Fruit fly (Drosophila melanogaster): Measurements from ENCODE around the gene CG44001.

CG44001 gene

DNA sequence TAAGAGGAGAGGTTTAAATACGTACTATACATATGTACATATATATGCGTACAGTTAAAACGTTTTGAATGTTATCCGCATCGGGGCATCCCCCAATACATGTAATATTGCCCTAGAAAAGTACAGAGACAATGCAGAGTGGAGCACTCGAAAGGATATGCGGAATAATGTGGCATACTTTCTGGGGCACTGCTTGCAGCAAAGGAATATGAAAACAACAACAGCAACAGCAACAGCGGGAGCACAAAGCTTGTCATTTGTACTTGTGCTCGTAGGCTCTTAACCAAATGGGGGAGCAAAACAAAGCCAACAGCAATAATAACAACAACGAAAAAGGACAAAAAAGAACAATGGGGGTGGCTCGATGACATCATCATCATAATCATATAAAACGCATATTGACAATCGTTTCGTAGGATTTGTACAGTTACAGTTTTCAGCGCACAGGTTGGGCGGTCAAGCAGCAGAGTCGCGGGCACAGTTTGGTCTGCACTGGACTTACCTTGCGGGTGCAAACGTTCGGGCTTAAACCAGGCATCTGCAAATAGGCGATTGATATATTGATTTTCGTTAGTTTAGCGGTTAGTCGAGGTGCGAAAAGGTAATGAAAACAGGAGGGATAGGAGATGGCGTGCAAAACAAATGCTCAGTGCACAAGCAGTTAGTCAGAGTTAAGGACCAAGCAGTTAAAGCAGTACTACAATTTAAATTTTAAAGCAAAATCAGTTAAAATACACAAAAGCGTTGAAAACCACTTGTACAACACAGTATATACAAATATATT, 39.2 kb upstream of the CG44001 start:
- no peak for TF ChIP-seq CG17801 (GFP tag; optimal IDR thresholded peaks at IDR 0.05; ENCODE audit: partially characterized antibody)

DNA sequence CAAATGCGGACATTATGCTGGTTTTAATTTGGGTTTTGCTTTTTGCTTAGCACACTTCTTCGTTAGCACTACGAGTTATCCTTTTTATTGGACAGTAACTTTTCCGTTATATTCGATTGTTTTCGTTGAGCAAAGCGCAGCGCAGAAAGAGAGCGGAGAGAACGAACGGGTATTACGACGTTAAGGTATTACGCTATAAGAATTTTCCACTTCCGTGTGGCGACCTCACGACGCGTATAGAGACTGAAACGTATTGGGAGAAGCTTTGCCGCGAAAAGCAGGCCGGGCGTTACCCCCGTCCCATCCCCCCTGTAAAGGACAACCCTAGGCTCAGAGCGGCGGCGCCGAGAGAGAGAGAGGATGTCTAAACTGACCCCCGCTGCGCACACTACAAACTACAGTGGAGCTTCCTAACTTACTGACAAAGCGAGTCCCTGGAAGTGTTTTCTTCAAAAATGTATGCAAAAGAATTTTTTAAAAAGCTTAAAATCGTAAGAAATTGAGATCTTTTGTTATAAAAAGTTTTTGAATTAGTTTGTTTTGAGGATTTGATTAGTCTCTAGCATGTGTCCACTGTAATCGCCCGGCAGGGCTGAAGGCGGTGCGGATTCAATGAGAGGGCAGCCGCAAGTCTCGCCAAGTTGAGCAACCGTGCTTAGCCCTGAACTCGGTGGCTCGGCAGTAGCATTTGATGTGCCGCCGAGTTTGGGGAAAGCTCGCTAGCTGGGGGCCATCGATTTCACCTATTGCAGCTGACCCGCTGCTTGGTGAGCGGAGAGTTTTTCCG, 38.2 kb upstream of the CG44001 start:
- peak; percentile 87 for TF ChIP-seq CG17801 (GFP tag; optimal IDR thresholded peaks at IDR 0.05; ENCODE audit: partially characterized antibody)

DNA sequence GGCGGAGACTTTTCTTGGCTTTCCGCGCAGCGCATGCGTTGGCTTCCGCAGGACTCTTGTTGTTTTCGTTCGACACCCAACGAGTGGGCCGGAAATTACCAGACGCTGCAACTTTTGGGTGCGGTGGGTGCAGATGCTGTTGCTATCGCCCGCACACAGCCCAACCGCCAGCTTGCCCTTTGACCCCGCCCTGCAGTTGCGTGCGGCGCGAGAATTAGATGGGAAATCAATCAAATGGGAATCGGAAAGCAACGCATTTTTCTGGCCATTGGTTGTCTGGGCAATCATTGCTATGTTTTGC, 37.7 kb upstream of the CG44001 start:
- TF ChIP-seq CG17801 (GFP tag; optimal IDR thresholded peaks at IDR 0.05; ENCODE audit: partially characterized antibody) = no peak

DNA sequence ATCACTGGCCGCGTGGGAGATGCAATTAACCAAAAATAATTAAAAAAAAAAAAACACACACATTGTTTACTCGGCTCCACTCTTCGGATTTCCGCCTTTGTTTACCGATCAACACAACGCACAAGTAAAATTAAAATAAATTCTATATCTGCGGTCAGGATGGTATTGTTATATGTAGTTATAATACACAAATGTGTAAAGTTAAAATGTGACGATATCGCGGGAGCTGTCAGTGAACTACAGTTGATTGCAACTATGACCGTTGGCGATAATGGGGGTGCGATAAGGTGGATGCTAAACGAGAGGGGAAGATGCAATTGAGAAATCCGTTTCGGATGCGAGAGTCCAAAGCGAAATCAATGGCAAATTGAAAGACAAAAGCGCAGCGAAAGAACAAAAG, 36.7 kb upstream of the CG44001 start:
- no peak for TF ChIP-seq CG17801 (GFP tag; optimal IDR thresholded peaks at IDR 0.05; ENCODE audit: partially characterized antibody)

DNA sequence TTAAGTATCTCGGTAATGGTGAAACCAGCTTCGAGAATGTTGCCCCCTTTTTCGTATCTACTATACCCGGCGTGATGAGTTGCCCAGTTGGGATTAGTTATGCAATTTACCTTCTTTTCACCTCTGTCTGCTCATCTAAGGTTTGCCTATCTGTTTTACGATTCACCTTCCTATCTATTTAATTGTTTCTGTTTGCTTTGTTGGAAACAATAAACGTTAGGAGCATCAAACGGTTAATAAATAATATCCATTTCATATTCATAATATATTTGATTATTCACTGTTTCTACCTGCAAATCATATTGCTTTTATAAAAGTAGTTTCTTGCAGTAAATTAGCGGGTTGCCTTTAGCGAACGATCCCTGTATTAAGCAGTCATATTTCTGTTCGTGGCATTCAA, 35.8 kb upstream of the CG44001 start:
- TF ChIP-seq CG17801 (GFP tag; optimal IDR thresholded peaks at IDR 0.05; ENCODE audit: partially characterized antibody) = peak; percentile 52

DNA sequence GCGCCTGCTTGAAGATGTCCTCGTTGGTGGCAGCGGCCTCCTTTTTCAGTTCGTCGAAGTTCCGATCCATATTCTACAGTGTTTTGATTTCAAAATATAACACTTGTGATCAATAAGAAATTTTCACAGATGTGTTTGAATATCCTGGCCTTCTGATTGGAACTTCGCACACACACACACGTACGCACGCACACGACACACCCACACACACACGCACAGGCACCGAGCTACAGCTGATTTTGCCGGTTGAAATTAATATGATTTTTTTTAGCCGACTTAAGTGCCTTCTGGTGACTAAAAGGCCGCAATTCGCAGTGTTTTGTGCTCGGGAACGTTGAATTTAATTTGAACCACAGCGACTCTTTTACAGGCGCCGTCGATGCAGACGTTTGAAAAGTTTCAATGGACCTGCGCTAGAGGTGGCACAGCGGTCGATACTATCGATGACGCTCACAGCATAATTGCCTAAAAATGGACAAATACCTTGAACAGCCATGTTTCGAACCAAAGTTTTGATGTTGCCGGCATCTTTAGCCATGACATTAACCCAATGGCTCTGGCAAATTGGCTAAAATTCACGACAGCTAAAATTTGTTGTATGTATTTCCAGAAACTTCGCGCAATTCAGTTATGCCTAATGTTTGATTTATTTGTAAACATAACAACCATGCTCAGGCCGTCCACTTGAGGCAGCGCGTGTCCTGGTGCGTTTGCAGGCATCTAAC, 33.6 kb upstream of the CG44001 start, which contains the start of gene Rtnl1:
Gene Rtnl1, minus strand, starts transcription at position 415 of the 725 bp plus-strand sequence.
- peak; percentile 42 for TF ChIP-seq CG17801 (GFP tag; optimal IDR thresholded peaks at IDR 0.05; ENCODE audit: partially characterized antibody)

DNA sequence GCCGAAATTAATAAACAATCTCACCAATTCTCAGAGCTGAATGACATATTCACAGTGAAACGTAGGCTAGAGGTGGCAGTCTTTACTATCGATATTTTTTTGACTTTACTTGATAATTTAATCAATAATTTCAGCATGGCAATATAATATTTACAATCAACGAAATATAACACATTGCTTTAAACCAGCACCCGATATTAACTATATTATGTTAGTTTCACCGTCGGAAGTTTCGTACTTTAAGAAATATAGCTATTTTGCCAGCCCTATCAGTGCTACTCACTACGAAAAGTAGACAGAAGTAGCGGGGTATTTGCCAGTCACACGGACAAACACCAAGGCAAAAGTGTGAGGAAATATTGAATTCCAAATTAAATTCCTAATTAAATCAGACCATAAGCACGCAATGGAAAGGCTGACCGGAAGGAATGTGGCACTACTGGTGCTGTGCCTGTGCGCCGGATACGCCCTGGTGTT, 32.2 kb upstream of the CG44001 start, which contains the start of the genes CG31917, Tfb5 and SelT:
Gene CG31917, minus strand, starts transcription at position 51 of the 477 bp plus-strand sequence.
Gene Tfb5, minus strand, starts transcription at position 51 of the 477 bp plus-strand sequence.
Gene SelT, plus strand, starts transcription at position 139 of the 477 bp plus-strand sequence.
- TF ChIP-seq CG17801 (GFP tag; optimal IDR thresholded peaks at IDR 0.05; ENCODE audit: partially characterized antibody) = peak; percentile 73

DNA sequence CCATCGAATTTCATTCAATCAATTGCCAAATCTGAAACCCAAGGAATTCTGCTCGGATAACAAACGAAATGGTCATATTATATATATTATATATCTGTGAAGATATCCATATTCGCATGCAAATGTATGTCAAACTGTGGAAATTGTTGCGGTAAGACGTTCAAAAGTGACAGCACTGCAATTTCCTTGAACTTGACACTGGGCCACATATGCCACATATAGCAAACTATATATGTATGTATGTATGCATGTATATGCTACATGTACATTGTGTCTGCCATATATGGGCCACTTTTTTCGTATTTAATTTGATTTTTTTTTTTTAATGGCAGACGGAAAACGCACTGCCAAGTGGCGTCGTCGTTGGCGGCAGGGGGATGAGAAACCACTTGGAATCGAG, 22.6 kb upstream of the CG44001 start:
- no peak for TF ChIP-seq CG17801 (GFP tag; optimal IDR thresholded peaks at IDR 0.05; ENCODE audit: partially characterized antibody)

DNA sequence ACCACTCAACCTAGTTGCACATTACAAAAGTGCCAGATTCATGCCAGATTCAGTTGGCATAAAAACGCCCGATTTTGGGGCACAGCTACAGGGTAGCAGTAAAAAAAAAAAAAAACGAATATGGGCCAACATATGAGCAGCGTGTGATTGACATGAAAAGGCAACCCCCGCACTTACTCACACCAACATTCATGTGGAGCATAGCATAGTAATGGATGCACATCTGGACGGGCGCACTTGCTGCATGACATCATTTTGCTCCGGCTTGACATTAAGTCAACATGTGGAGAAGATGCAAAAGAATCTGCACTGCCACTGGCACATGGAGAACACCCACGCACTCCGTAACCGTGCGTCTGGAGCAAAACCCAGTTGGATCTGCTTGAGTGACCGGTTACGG, 20.5 kb upstream of the CG44001 start:
- no peak for TF ChIP-seq CG17801 (GFP tag; optimal IDR thresholded peaks at IDR 0.05; ENCODE audit: partially characterized antibody)

DNA sequence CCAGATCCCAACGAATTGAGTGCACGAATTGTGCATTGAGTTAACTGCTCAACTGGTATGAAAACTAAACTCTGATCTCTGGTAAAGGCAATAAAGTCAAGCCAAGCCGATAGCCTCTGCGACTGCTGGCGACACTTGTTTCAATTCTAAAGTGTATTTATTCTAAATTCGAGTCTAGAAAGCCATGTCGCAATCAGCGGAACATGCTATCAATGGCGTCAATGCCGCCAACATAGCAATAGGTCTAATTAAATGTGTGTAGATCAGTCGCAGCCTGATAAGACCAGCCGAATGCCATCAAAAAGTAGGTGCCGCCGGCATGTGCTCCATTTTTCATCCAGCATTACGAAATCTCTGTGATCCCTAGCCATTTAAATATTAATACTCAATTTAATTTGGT, 17.5 kb upstream of the CG44001 start:
- no peak for TF ChIP-seq CG17801 (GFP tag; optimal IDR thresholded peaks at IDR 0.05; ENCODE audit: partially characterized antibody)

DNA sequence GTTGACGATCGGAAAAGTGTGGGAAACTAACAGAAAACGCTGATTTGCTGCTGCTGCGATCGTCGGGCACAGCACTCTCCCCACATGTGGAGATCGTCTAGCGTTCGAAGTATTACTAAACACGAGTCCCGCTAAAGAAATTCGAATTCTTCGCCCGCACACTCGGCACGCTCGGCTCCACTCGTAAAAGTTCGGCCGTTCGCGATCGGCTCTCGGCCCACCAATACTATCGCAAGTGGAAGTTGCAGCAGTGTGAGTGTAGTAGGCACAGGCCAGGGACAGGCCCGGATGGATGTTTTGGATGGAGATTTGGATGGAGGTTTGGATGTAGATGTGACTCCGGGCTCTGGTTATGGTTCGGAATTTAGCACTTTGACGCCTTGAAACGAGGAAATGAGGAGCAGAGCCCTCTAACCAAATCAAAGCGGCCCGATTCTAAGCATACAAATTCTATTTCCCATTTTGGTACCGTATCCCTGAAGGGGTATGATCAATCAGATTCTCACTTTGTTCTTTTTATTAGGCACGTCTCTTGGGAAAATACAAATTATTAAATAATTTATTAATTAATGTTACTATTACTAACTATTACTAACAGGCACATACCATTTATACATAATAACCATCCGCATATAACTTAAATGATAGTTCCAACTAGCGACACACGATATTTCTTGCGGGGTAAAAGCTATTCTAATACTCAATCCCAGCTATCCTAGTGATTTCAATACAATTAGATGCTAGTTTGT, 15.6 kb upstream of the CG44001 start:
- no peak for TF ChIP-seq CG17801 (GFP tag; optimal IDR thresholded peaks at IDR 0.05; ENCODE audit: partially characterized antibody)

DNA sequence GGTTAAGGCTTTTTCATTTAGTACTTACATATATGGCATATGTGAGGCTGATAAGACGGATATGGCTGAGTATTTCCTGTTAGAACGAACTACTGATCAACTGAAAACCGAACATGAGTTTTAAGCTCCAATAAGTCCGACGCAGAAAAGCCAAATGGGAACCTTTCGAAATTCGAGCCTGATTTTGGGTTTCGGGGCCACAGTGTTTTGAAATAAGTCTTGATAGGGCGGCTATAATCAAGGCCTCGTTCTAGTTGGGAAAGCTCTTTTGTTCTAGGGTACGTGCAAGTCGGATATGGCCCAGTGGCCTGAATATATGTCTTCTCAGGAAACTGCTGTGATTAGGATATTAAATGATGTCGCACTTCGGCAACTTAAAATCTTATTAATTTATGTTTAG, 15.0 kb upstream of the CG44001 start, which contains the start of gene vkg:
Gene vkg, minus strand, starts transcription at position 101 of the 400 bp plus-strand sequence.
- TF ChIP-seq CG17801 (GFP tag; optimal IDR thresholded peaks at IDR 0.05; ENCODE audit: partially characterized antibody) = no peak

DNA sequence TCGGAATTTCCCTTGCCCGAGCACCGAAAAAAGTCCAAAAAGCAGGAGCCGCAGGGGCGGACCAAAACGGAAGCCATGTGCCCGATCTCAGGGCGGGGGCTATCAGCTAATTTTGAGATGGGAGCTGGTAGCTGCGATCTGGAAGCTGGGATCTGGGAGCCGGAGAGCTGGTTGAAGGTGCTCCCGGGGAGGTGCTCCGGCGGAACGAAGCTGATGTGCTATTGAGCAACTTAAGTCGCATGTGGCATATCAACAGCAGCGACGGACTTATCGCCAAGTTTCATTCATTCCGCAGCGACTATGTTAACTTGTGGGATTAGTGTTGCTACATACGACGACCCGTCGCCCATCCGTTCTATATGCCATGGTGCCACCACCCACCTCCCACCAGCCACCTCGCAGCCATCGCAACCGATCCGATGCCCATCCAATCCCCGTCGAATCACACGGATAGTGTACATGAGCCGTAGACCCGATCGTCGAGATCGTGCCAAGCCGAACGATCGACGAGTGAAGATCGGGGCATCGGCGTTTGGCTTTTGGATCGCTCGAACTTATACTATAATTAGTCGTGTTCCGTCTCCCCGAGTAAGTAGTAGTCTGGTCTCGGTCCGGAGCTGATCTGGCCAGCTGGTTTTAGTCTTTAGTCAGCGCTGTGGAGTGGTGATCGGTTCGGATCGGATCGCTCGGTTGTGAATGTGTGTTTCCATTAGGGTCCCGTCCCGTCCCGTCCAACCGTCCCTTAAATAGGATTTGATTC, 13.8 kb upstream of the CG44001 start, which contains the start of gene Col4a1:
Gene Col4a1, plus strand, starts transcription at position 561 of the 760 bp plus-strand sequence.
- no peak for TF ChIP-seq CG17801 (GFP tag; optimal IDR thresholded peaks at IDR 0.05; ENCODE audit: partially characterized antibody)

DNA sequence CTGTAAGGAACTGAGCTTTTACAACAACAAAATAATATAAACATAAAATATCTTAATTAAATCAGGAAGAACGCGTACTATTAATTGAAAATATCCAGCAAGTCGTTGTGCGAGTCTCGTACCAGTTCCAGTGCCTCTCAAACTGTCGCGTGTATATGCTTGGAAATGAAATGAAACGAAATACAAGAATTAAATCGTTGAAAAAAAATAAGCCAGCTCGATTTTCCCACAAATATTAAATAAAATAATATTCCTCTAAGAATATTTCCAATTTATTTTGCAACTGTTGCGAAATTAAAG, 13.3 kb upstream of the CG44001 start:
- no peak for TF ChIP-seq CG17801 (GFP tag; optimal IDR thresholded peaks at IDR 0.05; ENCODE audit: partially characterized antibody)
